Fruit fly (Drosophila melanogaster): ENCODE measurements around the gene Wdr81.

Gene Wdr81

DNA sequence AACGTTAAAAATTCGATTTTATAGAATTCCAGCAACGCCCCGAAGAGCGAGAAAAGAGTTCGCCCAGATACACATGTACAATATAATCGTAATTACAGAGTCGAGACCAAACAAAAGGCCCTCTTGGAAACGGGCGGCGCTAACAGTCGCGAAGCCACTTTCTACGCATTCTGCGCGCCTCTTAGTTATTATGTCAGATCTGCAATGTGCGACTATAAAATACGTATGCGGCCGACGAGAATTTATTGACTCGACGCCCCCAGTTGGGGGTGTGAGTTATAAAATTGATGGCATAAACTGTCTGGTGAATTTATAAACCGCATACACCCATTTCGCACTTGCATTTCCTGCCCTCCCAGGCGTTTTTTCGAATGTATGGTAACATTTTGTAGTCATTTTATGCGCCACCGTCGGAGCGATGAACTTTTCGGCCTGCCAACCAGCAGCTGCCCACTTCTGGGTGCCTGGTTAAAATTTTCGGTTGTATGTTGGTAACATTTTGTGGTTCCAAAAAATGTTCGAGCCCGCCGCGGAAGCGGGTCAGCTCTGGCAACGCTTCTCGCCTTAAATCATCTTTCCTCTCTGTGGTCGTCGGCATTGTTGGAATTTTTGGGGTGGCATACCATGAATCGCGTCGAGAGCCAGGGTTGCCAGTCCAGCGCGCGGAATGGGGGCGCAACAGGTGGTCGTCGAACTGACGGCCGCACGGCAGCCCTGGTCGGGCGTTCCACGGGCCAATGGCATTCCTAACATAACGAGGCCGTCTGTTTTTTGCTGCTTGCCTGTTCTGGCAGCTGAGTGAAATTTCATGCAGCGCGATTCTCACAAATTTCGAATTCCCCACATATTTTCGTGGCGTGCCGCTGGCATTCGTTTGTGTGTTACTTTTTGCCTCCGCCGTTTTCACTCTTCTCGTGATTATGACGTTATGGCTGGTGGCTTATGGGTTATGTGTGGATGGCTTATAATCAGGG lies 8.8 kb downstream of the Wdr81 start (continued):
- TF ChIP-seq Doc2 (GFP tag; IDR thresholded peaks at IDR 0.05) (no peak), caup (GFP tag; optimal IDR thresholded peaks at IDR 0.05; ENCODE audit: severe bottlenecking) (peak; percentile 81), Pdp1 (GFP tag; optimal IDR thresholded peaks at IDR 0.05) (peak; percentile 72 to 94), Ada2b (GFP tag; IDR thresholded peaks at IDR 0.05) (no peak), twi (tag; optimal IDR thresholded peaks at IDR 0.05) (peak; percentile 25), CG3726 (GFP tag; IDR thresholded peaks at IDR 0.05) (no peak), gcm (GFP tag; optimal IDR thresholded peaks at IDR 0.05) (peak; percentile 77), sug (tag; optimal IDR thresholded peaks at IDR 0.05) (peak; percentile 100), sob (GFP tag; IDR thresholded peaks at IDR 0.05) (no peak), CG11695 (GFP tag; IDR thresholded peaks at IDR 0.05) (no peak), CG10209 (GFP tag; optimal IDR thresholded peaks at IDR 0.05) (peak; percentile 67), Spps (tag; optimal IDR thresholded peaks at IDR 0.05) (peak; percentile 8), E2f2 (GFP tag; IDR thresholded peaks at IDR 0.05) (no peak), CG1529 (GFP tag; optimal IDR thresholded peaks at IDR 0.05) (peak; percentile 42), Meics (GFP tag; optimal IDR thresholded peaks at IDR 0.05) (peak; percentile 83), CG11247 (GFP tag; IDR thresholded peaks at IDR 0.05) (no peak), CG7556 (GFP tag; optimal IDR thresholded peaks at IDR 0.05) (peak; percentile 81), CG14441 (GFP tag; IDR thresholded peaks at IDR 0.05) (no peak), mam (GFP tag; optimal IDR thresholded peaks at IDR 0.05) (peak; percentile 75), HLHmδ (GFP tag; optimal IDR thresholded peaks at IDR 0.05) (peak; percentile 89), CG14050 (GFP tag; IDR thresholded peaks at IDR 0.05) (no peak), sd (tag; optimal IDR thresholded peaks at IDR 0.05) (peak; percentile 100), CG8388 (GFP tag; optimal IDR thresholded peaks at IDR 0.05) (peak; percentile 29), ac (GFP tag; optimal IDR thresholded peaks at IDR 0.05) (peak; percentile 0), CG18764 (GFP tag; optimal IDR thresholded peaks at IDR 0.05) (no peak), B-H1 (GFP tag; IDR thresholded peaks at IDR 0.05) (no peak), zen2 (GFP tag; IDR thresholded peaks at IDR 0.05; ENCODE audit: partially characterized antibody) (no peak), Dek (tag; optimal IDR thresholded peaks at IDR 0.05) (peak; percentile 60), Eip74EF (GFP tag; optimal IDR thresholded peaks at IDR 0.05) (peak in 1 of 2 experiments; percentile 93), otp (GFP tag; IDR thresholded peaks at IDR 0.05) (no peak), CG17912 (GFP tag; optimal IDR thresholded peaks at IDR 0.05) (peak; percentile 6), CG5245 (GFP tag; optimal IDR thresholded peaks at IDR 0.05) (peak; percentile 84), CoRest (tag; optimal IDR thresholded peaks at IDR 0.05) (peak; percentile 58), CG2889 (GFP tag; IDR thresholded peaks at IDR 0.05) (no peak), onecut (GFP tag; IDR thresholded peaks at IDR 0.05) (peak; percentile 84), MESR4 (GFP tag; optimal IDR thresholded peaks at IDR 0.05) (peak; percentile 4), CG7271 (tag; optimal IDR thresholded peaks at IDR 0.05) (peak; percentile 30), CG16779 (GFP tag; IDR thresholded peaks at IDR 0.05) (no peak), jing (GFP tag; optimal IDR thresholded peaks at IDR 0.05) (no peak), klu (GFP tag; IDR thresholded peaks at IDR 0.05) (no peak), CG12942 (GFP tag; optimal IDR thresholded peaks at IDR 0.05) (peak; percentile 26), Ravus (GFP tag; IDR thresholded peaks at IDR 0.05) (no peak), usp (GFP tag; optimal IDR thresholded peaks at IDR 0.05) (no peak), CG3163 (GFP tag; optimal IDR thresholded peaks at IDR 0.05) (peak; percentile 73), CG12391 (tag; optimal IDR thresholded peaks at IDR 0.05) (peak; percentile 67), run (tag; optimal IDR thresholded peaks at IDR 0.05) (peak; percentile 97), Sry-β (GFP tag; optimal IDR thresholded peaks at IDR 0.05) (peak; percentile 19), CG7839 (tag; optimal IDR thresholded peaks at IDR 0.05) (peak; percentile 60)
